Fruit fly (Drosophila melanogaster) whole organism, embryonic: ENCODE data around the gene CG7333.
A peak's percentile ranks its signal among the peaks of the same experiment; 100 is the strongest.

ENCODE experiments used
- Awh ChIP-seq: fragments of 200-800 bp; sonication (Bioruptor generic); IDR thresholded peaks from 2 replicates; pipeline ENCODE4, ENCODE4 v1.3.6; 2022; ENCODE audit warnings: missing biosample characterization, missing genetic modification characterization
- B-H2 ChIP-seq: fragments of 200-800 bp; sonication (Bioruptor generic); optimal IDR thresholded peaks from 2 replicates; lab custom pipeline; 2018; ENCODE audit warnings: missing biosample characterization, mild to moderate bottlenecking, missing genetic modification characterization
- CG10321 ChIP-seq: fragments of 200-800 bp; sonication (Bioruptor generic); IDR thresholded peaks from 2 replicates; pipeline ENCODE4 v1.3.6; 2022; ENCODE audit warnings: missing biosample characterization, missing genetic modification characterization
- CG10959 ChIP-seq: fragments of 200-800 bp; sonication (Bioruptor generic); IDR thresholded peaks from 2 replicates; pipeline ENCODE4 v1.3.6; 2022; ENCODE audit warnings: missing biosample characterization, missing genetic modification characterization
- CG11398 ChIP-seq: fragments of 200-800 bp; sonication (Bioruptor generic); optimal IDR thresholded peaks from 2 replicates; lab custom pipeline; 2016; ENCODE audit warnings: missing biosample characterization, missing genetic modification characterization
- CG12391 ChIP-seq: fragments of 200-800 bp; sonication (Bioruptor generic); optimal IDR thresholded peaks from 3 replicates; lab custom pipeline; 2018; ENCODE audit warnings: missing biosample characterization, mild to moderate bottlenecking, missing genetic modification characterization, moderate library complexity
- CG13287 ChIP-seq: fragments of 200-800 bp; sonication (Bioruptor generic); IDR thresholded peaks from 2 replicates; pipeline ENCODE4 v1.3.6; 2022; ENCODE audit warnings: missing biosample characterization, missing genetic modification characterization; ENCODE audit not compliant: partially characterized antibody
- CG16813 ChIP-seq: fragments of 200-800 bp; sonication (Bioruptor generic); IDR thresholded peaks from 3 replicates; pipeline ENCODE4 v1.3.6; 2022; ENCODE audit warnings: missing biosample characterization, missing genetic modification characterization; ENCODE audit not compliant: partially characterized antibody
- CG2889 ChIP-seq: fragments of 200-800 bp; sonication (Bioruptor generic); IDR thresholded peaks from 3 replicates; pipeline ENCODE4 v1.3.6; 2022; ENCODE audit warnings: missing biosample characterization, missing genetic modification characterization
- CG3407 ChIP-seq: fragments of 200-800 bp; sonication (Bioruptor generic); optimal IDR thresholded peaks from 2 replicates; lab custom pipeline; 2018; ENCODE audit warnings: missing biosample characterization, mild to moderate bottlenecking, missing genetic modification characterization
- CG3995 ChIP-seq: fragments of 200-800 bp; sonication (Bioruptor generic); optimal IDR thresholded peaks from 3 replicates; lab custom pipeline; 2016; ENCODE audit warnings: missing biosample characterization, missing genetic modification characterization
- CG4282 ChIP-seq: fragments of 200-800 bp; sonication (Bioruptor generic); optimal IDR thresholded peaks from 2 replicates; lab custom pipeline; 2016; ENCODE audit warnings: missing biosample characterization, missing genetic modification characterization
- CG8290 ChIP-seq, 3 experiments: fragments of 200-800 bp; sonication (Bioruptor generic); optimal IDR thresholded peaks; 2 replicates each; lab custom pipeline; 2016 to 2019; ENCODE audit warnings: missing biosample characterization in 3 of 3, missing genetic modification characterization in 3 of 3, mild to moderate bottlenecking in 2 of 3, moderate library complexity in 1 of 3
- CG8388 ChIP-seq: fragments of 200-800 bp; sonication (Bioruptor generic); optimal IDR thresholded peaks from 2 replicates; lab custom pipeline; 2019; ENCODE audit warnings: missing biosample characterization, mild to moderate bottlenecking, missing genetic modification characterization, moderate library complexity
- CTCF ChIP-seq: fragments of 200-800 bp; sonication (Bioruptor generic); optimal IDR thresholded peaks from 2 replicates; lab custom pipeline; 2017; ENCODE audit warnings: missing biosample characterization, mild to moderate bottlenecking, missing genetic modification characterization, moderate library complexity
- Dbx ChIP-seq: fragments of 200-800 bp; sonication (Bioruptor generic); IDR thresholded peaks from 3 replicates; pipeline ENCODE4 v1.3.6; 2022; ENCODE audit warnings: missing biosample characterization, missing genetic modification characterization
- Hand ChIP-seq: fragments of 200-800 bp; sonication (Bioruptor generic); optimal IDR thresholded peaks from 2 replicates; lab custom pipeline; 2017; ENCODE audit warnings: mild to moderate bottlenecking, missing biosample characterization, missing genetic modification reagents, missing genetic modification characterization
- Lpt ChIP-seq: fragments of >200 bp; optimal IDR thresholded peaks from 2 replicates; lab custom pipeline; 2018; ENCODE audit warnings: missing biosample characterization, missing genetic modification characterization
- Meics ChIP-seq: fragments of 200-800 bp; sonication (Bioruptor generic); optimal IDR thresholded peaks from 2 replicates; lab custom pipeline; 2017; ENCODE audit warnings: missing biosample characterization, mild to moderate bottlenecking, missing genetic modification characterization
- NC2β ChIP-seq: fragments of 200-800 bp; sonication (Bioruptor generic); optimal IDR thresholded peaks from 2 replicates; lab custom pipeline; 2016; ENCODE audit warnings: missing biosample characterization, missing genetic modification characterization
- NFAT ChIP-seq: fragments of 200-800 bp; sonication (Bioruptor generic); IDR thresholded peaks from 2 replicates; pipeline ENCODE4 v1.3.6; 2022; ENCODE audit warnings: missing biosample characterization, missing genetic modification characterization
- NfI ChIP-seq: fragments of 200-800 bp; sonication (Bioruptor generic); optimal IDR thresholded peaks from 3 replicates; lab custom pipeline; 2018; ENCODE audit warnings: missing biosample characterization, mild to moderate bottlenecking, missing genetic modification characterization, moderate library complexity
- Ptx1 ChIP-seq: fragments of 200-800 bp; sonication (Bioruptor generic); IDR thresholded peaks from 2 replicates; pipeline ENCODE4 v1.3.6; 2022; ENCODE audit warnings: missing biosample characterization, missing genetic modification characterization
- Sin3A ChIP-seq: fragments of >200 bp; optimal IDR thresholded peaks from 2 replicates; lab custom pipeline; 2018
- Sox100B ChIP-seq: fragments of 200-800 bp; sonication (Bioruptor generic); optimal IDR thresholded peaks from 3 replicates; lab custom pipeline; 2018; ENCODE audit warnings: missing biosample characterization, mild to moderate bottlenecking, missing genetic modification characterization
- Tbp ChIP-seq: fragments of >200 bp; optimal IDR thresholded peaks from 2 replicates; lab custom pipeline; 2018; ENCODE audit warnings: missing biosample characterization, missing genetic modification characterization
- ab ChIP-seq: fragments of 200-800 bp; sonication (Bioruptor generic); optimal IDR thresholded peaks from 2 replicates; lab custom pipeline; 2016; ENCODE audit warnings: missing biosample characterization, missing genetic modification characterization
- al ChIP-seq: fragments of 200-800 bp; sonication (Bioruptor generic); IDR thresholded peaks from 2 replicates; pipeline ENCODE4 v1.3.6; 2022; ENCODE audit warnings: missing biosample characterization, missing genetic modification characterization
- aop ChIP-seq: fragments of 200-800 bp; sonication (Bioruptor generic); IDR thresholded peaks from 2 replicates; pipeline ENCODE4 v1.3.6; 2022; ENCODE audit warnings: missing biosample characterization, missing genetic modification characterization
- br ChIP-seq: fragments of >200 bp; optimal IDR thresholded peaks from 2 replicates; lab custom pipeline; 2017
- cwo ChIP-seq: fragments of 200-800 bp; sonication (Bioruptor generic); optimal IDR thresholded peaks from 3 replicates; lab custom pipeline; 2017; ENCODE audit warnings: missing biosample characterization, missing genetic modification characterization, mild to moderate bottlenecking, moderate library complexity, missing genetic modification reagents
- da ChIP-seq: fragments of 200-800 bp; sonication (Bioruptor generic); optimal IDR thresholded peaks from 2 replicates; lab custom pipeline; 2016; ENCODE audit warnings: missing biosample characterization, missing genetic modification characterization
- dimm ChIP-seq: fragments of 200-800 bp; sonication (Bioruptor generic); IDR thresholded peaks from 2 replicates; pipeline ENCODE4 v1.3.6; 2022; ENCODE audit warnings: missing biosample characterization, missing genetic modification characterization
- en ChIP-seq: fragments of 200-800 bp; sonication (Bioruptor generic); optimal IDR thresholded peaks from 2 replicates; lab custom pipeline; 2016; ENCODE audit warnings: missing biosample characterization, missing genetic modification characterization
- ewg ChIP-seq: fragments of 200-800 bp; sonication (Bioruptor generic); optimal IDR thresholded peaks from 3 replicates; lab custom pipeline; 2017; ENCODE audit warnings: mild to moderate bottlenecking, missing biosample characterization, missing genetic modification reagents, missing genetic modification characterization
- gem ChIP-seq: fragments of 200-800 bp; sonication (Bioruptor generic); optimal IDR thresholded peaks from 2 replicates; lab custom pipeline; 2019; ENCODE audit warnings: missing biosample characterization, mild to moderate bottlenecking, missing genetic modification characterization, moderate library complexity
- gro ChIP-seq: fragments of 200-800 bp; sonication (Bioruptor generic); optimal IDR thresholded peaks from 2 replicates; lab custom pipeline; 2016; ENCODE audit warnings: missing biosample characterization, missing genetic modification characterization
- hth ChIP-seq: fragments of >200 bp; optimal IDR thresholded peaks from 2 replicates; lab custom pipeline; 2017; ENCODE audit warnings: inconsistent platforms
- lbe ChIP-seq: fragments of 200-800 bp; sonication (Bioruptor generic); optimal IDR thresholded peaks from 2 replicates; lab custom pipeline; 2016; ENCODE audit warnings: missing biosample characterization, mild to moderate bottlenecking, missing genetic modification characterization
- mirr ChIP-seq: fragments of 200-800 bp; sonication (Bioruptor generic); optimal IDR thresholded peaks from 3 replicates; lab custom pipeline; 2018; ENCODE audit warnings: missing biosample characterization, mild to moderate bottlenecking, missing genetic modification characterization
- nerfin-2 ChIP-seq: fragments of 200-800 bp; sonication (Bioruptor generic); IDR thresholded peaks from 2 replicates; pipeline ENCODE4 v1.3.6; 2022; ENCODE audit warnings: missing biosample characterization, missing genetic modification characterization; ENCODE audit not compliant: partially characterized antibody
- otp ChIP-seq: fragments of 200-800 bp; sonication (Bioruptor generic); IDR thresholded peaks from 3 replicates; pipeline ENCODE4, ENCODE4 v1.3.6; 2022; ENCODE audit warnings: missing biosample characterization, missing genetic modification characterization
- phol ChIP-seq: fragments of 200-800 bp; sonication (Bioruptor generic); optimal IDR thresholded peaks from 3 replicates; lab custom pipeline; 2018; ENCODE audit warnings: missing biosample characterization, mild to moderate bottlenecking, missing genetic modification characterization, moderate library complexity
- ranshi ChIP-seq: fragments of 200-800 bp; sonication (Bioruptor generic); IDR thresholded peaks from 2 replicates; pipeline ENCODE4 v1.3.6; 2022; ENCODE audit warnings: missing biosample characterization, missing genetic modification characterization
- scrt ChIP-seq: fragments of 200-800 bp; sonication (Bioruptor generic); optimal IDR thresholded peaks from 2 replicates; lab custom pipeline; 2018; ENCODE audit warnings: missing biosample characterization, mild to moderate bottlenecking, missing genetic modification characterization, moderate library complexity
- sima ChIP-seq: fragments of 200-800 bp; sonication (Bioruptor generic); optimal IDR thresholded peaks from 2 replicates; lab custom pipeline; 2016; ENCODE audit warnings: missing biosample characterization, missing genetic modification characterization
- slbo ChIP-seq: fragments of 200-800 bp; sonication (Bioruptor generic); IDR thresholded peaks from 2 replicates; pipeline ENCODE4 v1.3.6; 2022; ENCODE audit warnings: missing biosample characterization, missing genetic modification characterization
- sna ChIP-seq: fragments of 200-800 bp; sonication (Bioruptor generic); IDR thresholded peaks from 2 replicates; pipeline ENCODE4 v1.3.6; 2022; ENCODE audit warnings: missing biosample characterization, missing genetic modification characterization; ENCODE audit not compliant: partially characterized antibody
- so ChIP-seq: fragments of 200-800 bp; sonication (Bioruptor generic); IDR thresholded peaks from 3 replicates; pipeline ENCODE4 v1.3.6; 2022; ENCODE audit warnings: missing biosample characterization, missing genetic modification characterization
- tna ChIP-seq: fragments of 200-800 bp; sonication (Bioruptor generic); IDR thresholded peaks from 2 replicates; pipeline ENCODE4 v1.3.6; 2022; ENCODE audit warnings: missing biosample characterization, missing genetic modification characterization; ENCODE audit not compliant: partially characterized antibody
- vvl ChIP-seq: fragments of 200-800 bp; sonication (Bioruptor generic); IDR thresholded peaks from 2 replicates; pipeline ENCODE4 v1.3.6; 2022; ENCODE audit warnings: missing biosample characterization, missing genetic modification characterization
- yki ChIP-seq: fragments of >200 bp; optimal IDR thresholded peaks from 3 replicates; lab custom pipeline; 2018

The CG7333 gene

DNA sequence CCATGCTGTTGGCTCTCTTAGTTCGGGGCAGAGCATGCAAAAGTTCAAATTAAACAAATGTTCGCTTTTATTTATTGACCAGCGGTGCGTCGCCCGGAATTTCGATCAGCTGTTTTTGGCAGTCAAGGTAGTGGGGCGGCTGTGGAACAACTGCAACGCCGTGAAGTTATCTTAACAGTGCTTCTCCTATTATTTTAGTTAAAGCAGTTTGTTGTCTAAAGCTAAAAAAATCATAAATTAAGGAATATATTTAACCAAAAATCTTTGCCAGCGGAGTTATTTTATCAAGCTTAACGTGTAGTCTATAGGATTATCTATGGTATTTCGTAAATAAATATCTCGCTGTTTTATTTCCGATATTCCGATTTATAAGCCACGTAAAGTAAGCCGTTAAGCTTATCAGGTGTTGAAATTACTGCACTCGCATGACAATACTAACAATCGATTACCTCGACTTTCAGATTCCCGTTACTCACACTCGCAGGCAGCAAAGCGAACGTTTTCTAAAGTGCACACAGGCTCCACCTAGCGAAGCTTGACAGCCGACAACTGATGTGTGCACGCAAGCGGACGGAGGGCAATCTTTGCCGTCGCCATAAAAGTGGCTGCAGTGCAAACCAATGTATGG, 48.0 kb downstream of the CG7333 start, which contains the start of the genes CG6195 and CG31220 (continued):
- TF ChIP-seq NFAT (GFP tag; lab: Robert Waterston, UW) (peak; percentile 60; the same call in 1 of the 2 replicates), mirr (GFP tag; lab: Kevin White, UChicago) (no peak), Tbp (no peak), CTCF (GFP tag; lab: Kevin White, UChicago) (peak; percentile 93), CG10321 (GFP tag; lab: Robert Waterston, UW) (no peak), Dbx (no peak), hth (no peak), al (GFP tag; lab: Robert Waterston, UW) (no peak), CG11398 (no peak), scrt (GFP tag; lab: Kevin White, UChicago) (no peak), sna (GFP tag; lab: Robert Waterston, UW) (0 out of 2 replicates have a peak, but pooled peaks have one; percentile 11), CG10959 (no peak), phol (tag; lab: Kevin White, UChicago) (no peak), CG3407 (GFP tag; lab: Kevin White, UChicago) (no peak), CG2889 (GFP tag; lab: Robert Waterston, UW) (no peak), lbe (GFP tag; lab: Kevin White, UChicago) (no peak), cwo (GFP tag; lab: Kevin White, UChicago) (no peak), Sin3A (lab: Kevin White, UChicago) (peak; percentile 48), yki (lab: Kevin White, UChicago) (no peak), Hand (no peak), CG8290 (GFP tag; optimal IDR thresholded peaks at IDR 0.05; lab: Kevin White, UChicago) (peak; percentile 30), CG8290 (tag; optimal IDR thresholded peaks at IDR 0.05; lab: Kevin White, UChicago) (no peak), Meics (no peak), br (lab: Kevin White, UChicago) (no peak), Lpt (GFP tag; lab: Kevin White, UChicago) (no peak), CG12391 (peak; percentile 29), en (GFP tag; lab: Kevin White, UChicago) (no peak), ranshi (no peak), Awh (0 out of 2 replicates have a peak, but pooled peaks have one; percentile 20), aop (GFP tag; lab: Robert Waterston, UW) (no peak), CG16813 (no peak; the same call in 2 of the 3 replicates), ab (GFP tag; lab: Kevin White, UChicago) (no peak), vvl (GFP tag; lab: Robert Waterston, UW) (peak; percentile 64), CG13287 (GFP tag; lab: Robert Waterston, UW) (no peak; the same call in 1 of the 2 replicates), Sox100B (no peak), NfI (GFP tag; lab: Kevin White, UChicago) (peak; percentile 23), CG4282 (GFP tag; lab: Kevin White, UChicago) (peak; percentile 26), Ptx1 (GFP tag; lab: Robert Waterston, UW) (no peak), nerfin-2 (GFP tag; lab: Robert Waterston, UW) (no peak), gem (tag; lab: Kevin White, UChicago) (no peak), gro (GFP tag; lab: Kevin White, UChicago) (no peak), so (no peak), CG8388 (GFP tag; lab: Kevin White, UChicago) (no peak), B-H2 (no peak), NC2β (GFP tag; lab: Kevin White, UChicago) (peak; percentile 34), tna (no peak), otp (peak; percentile 8; the same call in 1 of the 3 replicates), dimm (no peak), slbo (peak; percentile 33; the same call in 1 of the 2 replicates), da (GFP tag; lab: Kevin White, UChicago) (no peak), ewg (peak; percentile 40), CG3995 (GFP tag; lab: Kevin White, UChicago) (peak; percentile 32), sima (no peak)
